Worm (Caenorhabditis elegans) whole organism, L4/young adult: ENCODE results near the gene W07G1.7.

Experiments used
- W03F9.2 ChIP-seq: fragments of 150-350 bp; optimal IDR thresholded peaks from 2 replicates; lab custom pipeline; 2014; ENCODE audit warnings: missing biosample characterization, missing genetic modification characterization
- dao-5 ChIP-seq: sonication (generic microtip); optimal IDR thresholded peaks from 2 replicates; lab custom pipeline; 2016; ENCODE audit warnings: missing genotype, missing genetic modification characterization, moderate library complexity, missing compliant biosample characterization
- him-1 ChIP-seq: sonication (generic microtip); optimal IDR thresholded peaks from 2 replicates; lab custom pipeline; 2016; ENCODE audit warnings: missing genotype, missing genetic modification reagents, missing genetic modification characterization, missing compliant biosample characterization

- TF ChIP-seq him-1 (tag; lab: Kevin White, UChicago) (no peak), dao-5 (tag; lab: Kevin White, UChicago) (no peak), W03F9.2 (tag; lab: Kevin White, UChicago) (no peak)
Measured at ce11 chrII:13964325-13964724, 1.8 kb downstream of the W07G1.7 start.
